Worm (Caenorhabditis elegans): Measurements from ENCODE around the gene hmgs-1.

The hmgs-1 gene

ce11 chrV:5684534-5684933, at the start of gene hmgs-1, which contains the start of gene F25B4.4 (continued):
- TF ChIP-seq snpc-3.4 (tag; optimal IDR thresholded peaks at IDR 0.05) (peak; percentile 51), attf-5 (GFP tag; optimal IDR thresholded peaks at IDR 0.05) (peak; percentile 93), Y53G8AR.9 (GFP tag; conservative IDR thresholded peaks at IDR 0.05) (peak; percentile 56; the same call in 1 of the 2 replicates), rpc-1 (optimal IDR thresholded peaks at IDR 0.05) (no peak), rpc-1 (tag; optimal IDR thresholded peaks at IDR 0.05) (no peak), dpff-1 (tag; optimal IDR thresholded peaks at IDR 0.05) (no peak), dpl-1 (GFP tag; optimal IDR thresholded peaks at IDR 0.05) (peak; percentile 43), egl-44 (GFP tag; IDR thresholded peaks at IDR 0.05) (no peak), T07F8.4 (tag; optimal IDR thresholded peaks at IDR 0.05) (no peak), ztf-6 (GFP tag; IDR thresholded peaks at IDR 0.05) (no peak), ceh-40 (GFP tag; IDR thresholded peaks at IDR 0.05) (no peak), B0261.1 (tag; optimal IDR thresholded peaks at IDR 0.05) (no peak), ztf-3 (GFP tag; optimal IDR thresholded peaks at IDR 0.05) (no peak), B0336.3 (GFP tag; IDR thresholded peaks at IDR 0.05) (peak; percentile 28; the same call in 1 of the 2 replicates), unc-62 (GFP tag; optimal IDR thresholded peaks at IDR 0.05) (no peak), lag-1 (GFP tag; IDR thresholded peaks at IDR 0.05) (no peak), ceh-100 (GFP tag; IDR thresholded peaks at IDR 0.05) (0 out of 2 replicates have a peak, but pooled peaks have one; percentile 21), F23B12.7 (tag; optimal IDR thresholded peaks at IDR 0.05; ENCODE audit: insufficient read depth) (peak; percentile 83), F55B11.4 (tag; optimal IDR thresholded peaks at IDR 0.05; ENCODE audit: borderline replicate concordance, insufficient read depth) (no peak), fkh-3 (tag; optimal IDR thresholded peaks at IDR 0.05) (no peak), ceh-91 (GFP tag; IDR thresholded peaks at IDR 0.05) (peak; percentile 75), madf-3 (GFP tag; IDR thresholded peaks at IDR 0.05) (0 out of 2 replicates have a peak, but pooled peaks have one; percentile 30), hmg-1.2 (GFP tag; IDR thresholded peaks at IDR 0.05) (peak; percentile 55), nhr-179 (tag; optimal IDR thresholded peaks at IDR 0.05) (no peak), cebp-2 (GFP tag; IDR thresholded peaks at IDR 0.05) (no peak), nhr-90 (tag; optimal IDR thresholded peaks at IDR 0.05) (no peak), Y53F4B.3 (GFP tag; IDR thresholded peaks at IDR 0.05) (no peak), mel-28 (tag; optimal IDR thresholded peaks at IDR 0.05; ENCODE audit: borderline replicate concordance) (no peak), K11D2.4 (GFP tag; IDR thresholded peaks at IDR 0.05) (no peak), B0035.1 (tag; optimal IDR thresholded peaks at IDR 0.05) (no peak)

- TF ChIP-seq repo-1 (tag; optimal IDR thresholded peaks at IDR 0.05) (no peak), gei-17 (GFP tag; optimal IDR thresholded peaks at IDR 0.05) (no peak), F37B4.10 (GFP tag; IDR thresholded peaks at IDR 0.05) (no peak), akir-1 (GFP tag; optimal IDR thresholded peaks at IDR 0.05) (no peak), efl-1 (GFP tag; optimal IDR thresholded peaks at IDR 0.05) (no peak)
These were observed 46.4 kb upstream of the hmgs-1 start, which contains the start of gene K09H11.15 for ce11 chrV:5730783-5731182. Gene K09H11.15 (minus strand): TSS chrV:5730883.

- TF ChIP-seq tbp1 (GFP tag; optimal IDR thresholded peaks at IDR 0.05): no peak
These were observed 42.1 kb upstream of the hmgs-1 start, which contains the start of gene K09H11.4 for ce11 chrV:5726463-5726862. Gene K09H11.4 (minus strand): TSS chrV:5726563.

- TF ChIP-seq hrde-1 (tag; optimal IDR thresholded peaks at IDR 0.05; ENCODE audit: borderline replicate concordance) (no peak), tbp1 (GFP tag; optimal IDR thresholded peaks at IDR 0.05) (no peak), nfya-1 (tag; optimal IDR thresholded peaks at IDR 0.05; ENCODE audit: borderline replicate concordance, insufficient read depth) (no peak), madf-6 (GFP tag; IDR thresholded peaks at IDR 0.05) (0 out of 2 replicates have a peak, but pooled peaks have one; percentile 17), unc-62 (GFP tag; optimal IDR thresholded peaks at IDR 0.05) (no peak), K11D2.4 (GFP tag; IDR thresholded peaks at IDR 0.05) (no peak), F23B12.7 (tag; optimal IDR thresholded peaks at IDR 0.05; ENCODE audit: insufficient read depth) (no peak)
These were observed 40.0 kb upstream of the hmgs-1 start for ce11 chrV:5724395-5724794.

All from whole organism, young adult.